Worm (Caenorhabditis elegans): ENCODE measurements around the gene ida-1.

Gene ida-1

ce11 chrIII:5790550-5790949 lies 35.2 kb downstream of the ida-1 start, which contains the start of gene rev-3:
rev-3 (minus strand) TSS chrIII:5790650.
- no peak for TF ChIP-seq ztf-4 (tag; optimal IDR thresholded peaks at IDR 0.05)

- TF ChIP-seq efl-1 (optimal IDR thresholded peaks at IDR 0.05), result no peak
- TF ChIP-seq efl-1 (GFP tag; optimal IDR thresholded peaks at IDR 0.05 in 1 of 2), result peak in 1 of 2 experiments; percentile 44
- no peak for TF ChIP-seq fkh-10 (GFP tag; optimal IDR thresholded peaks at IDR 0.05)
- no peak for TF ChIP-seq ztf-11 (tag; optimal IDR thresholded peaks at IDR 0.05)
Measured at ce11 chrIII:5794982-5795381, 39.6 kb downstream of the ida-1 start.

- TF ChIP-seq skn-1 (tag; optimal IDR thresholded peaks at IDR 0.05) (no peak), tbx-2 (tag; optimal IDR thresholded peaks at IDR 0.05) (peak; percentile 4), lin-14 (GFP tag; optimal IDR thresholded peaks at IDR 0.05) (peak; percentile 44)
Measured at ce11 chrIII:5798747-5799146, 43.4 kb downstream of the ida-1 start, which contains the start of gene ceh-10. ceh-10 (plus strand) TSS chrIII:5799047.

- TF ChIP-seq ces-1 (GFP tag; optimal IDR thresholded peaks at IDR 0.05) (no peak), tlp-1 (tag; optimal IDR thresholded peaks at IDR 0.05) (no peak), irx-1 (tag; optimal IDR thresholded peaks at IDR 0.05) (no peak), zag-1 (tag; optimal IDR thresholded peaks at IDR 0.05) (no peak), nhr-84 (tag; optimal IDR thresholded peaks at IDR 0.05) (no peak), lin-39 (tag; optimal IDR thresholded peaks at IDR 0.05) (no peak), nhr-71 (tag; optimal IDR thresholded peaks at IDR 0.05) (peak; percentile 14), egl-13 (tag; optimal IDR thresholded peaks at IDR 0.05) (no peak), lin-14 (GFP tag; optimal IDR thresholded peaks at IDR 0.05) (peak; percentile 35), ceh-8 (GFP tag; optimal IDR thresholded peaks at IDR 0.05) (no peak), snpc-4 (tag; optimal IDR thresholded peaks at IDR 0.05) (peak; percentile 6), nhr-76 (tag; optimal IDR thresholded peaks at IDR 0.05) (no peak), C16A3.4 (tag; optimal IDR thresholded peaks at IDR 0.05) (no peak), ztf-11 (tag; optimal IDR thresholded peaks at IDR 0.05) (peak in 1 of 2 experiments; percentile 1), nhr-12 (tag; optimal IDR thresholded peaks at IDR 0.05) (no peak), hlh-4 (tag; optimal IDR thresholded peaks at IDR 0.05) (no peak), zip-4 (GFP tag; optimal IDR thresholded peaks at IDR 0.05) (no peak), sox-4 (tag; optimal IDR thresholded peaks at IDR 0.05) (no peak), xbp-1 (tag; optimal IDR thresholded peaks at IDR 0.05) (no peak), hlh-17 (GFP tag; optimal IDR thresholded peaks at IDR 0.05; ENCODE audit: borderline replicate concordance) (no peak), jun-1 (tag; optimal IDR thresholded peaks at IDR 0.05) (no peak), nhr-20 (tag; optimal IDR thresholded peaks at IDR 0.05) (no peak), alr-1 (tag; optimal IDR thresholded peaks at IDR 0.05; ENCODE audit: borderline replicate concordance) (no peak), skn-1 (tag; optimal IDR thresholded peaks at IDR 0.05) (peak; percentile 29), unc-98 (GFP tag; IDR thresholded peaks at IDR 0.05) (no peak), Y116A8C.19 (tag; optimal IDR thresholded peaks at IDR 0.05; ENCODE audit: borderline replicate concordance) (no peak), ceh-82 (tag; optimal IDR thresholded peaks at IDR 0.05) (peak in 1 of 3 experiments; percentile 14), tbx-2 (tag; optimal IDR thresholded peaks at IDR 0.05) (peak; percentile 5), fkh-8 (tag; optimal IDR thresholded peaks at IDR 0.05) (peak; percentile 1), nhr-19 (GFP tag; conservative IDR thresholded peaks at IDR 0.05) (no peak), sptf-1 (tag; optimal IDR thresholded peaks at IDR 0.05) (no peak), aly-2 (tag; optimal IDR thresholded peaks at IDR 0.05) (no peak), aha-1 (tag; optimal IDR thresholded peaks at IDR 0.05) (no peak), unc-62 (GFP tag; optimal IDR thresholded peaks at IDR 0.05) (no peak), nhr-28 (tag; optimal IDR thresholded peaks at IDR 0.05) (no peak), elt-2 (tag; optimal IDR thresholded peaks at IDR 0.05) (no peak), nhr-77 (tag; optimal IDR thresholded peaks at IDR 0.05) (no peak), lin-13 (GFP tag; optimal IDR thresholded peaks at IDR 0.05) (no peak), grh-1 (GFP tag; IDR thresholded peaks at IDR 0.05) (no peak), ets-5 (GFP tag; IDR thresholded peaks at IDR 0.05) (no peak), ceh-63 (GFP tag; optimal IDR thresholded peaks at IDR 0.05) (no peak), mef-2 (tag; optimal IDR thresholded peaks at IDR 0.05) (no peak), lin-35 (GFP tag; optimal IDR thresholded peaks at IDR 0.05) (peak; percentile 68 to 89), elt-3 (tag; optimal IDR thresholded peaks at IDR 0.05) (no peak)
Measured at ce11 chrIII:5802971-5803370, 47.6 kb downstream of the ida-1 start, which contains the start of the genes polq-1 and him-10. polq-1 (minus strand) TSS chrIII:5803160. him-10 (plus strand) TSS chrIII:5803260.

All from whole organism, L1 larva.